Fruit fly (Drosophila melanogaster) whole organism: ENCODE measurements around the gene CG43448.

ENCODE experiments used
- CG8478 ChIP-seq: fragments of >200 bp; optimal IDR thresholded peaks from 2 replicates; lab custom pipeline; 2018; ENCODE audit warnings: inconsistent platforms
- Dll ChIP-seq: fragments of >200 bp; optimal IDR thresholded peaks from 2 replicates; lab custom pipeline; 2017
- pan ChIP-seq: fragments of >200 bp; optimal IDR thresholded peaks from 2 replicates; lab custom pipeline; 2017
- psq ChIP-seq: fragments of >200 bp; optimal IDR thresholded peaks from 2 replicates; lab custom pipeline; 2017
- usp ChIP-seq: fragments of >200 bp; optimal IDR thresholded peaks from 2 replicates; lab custom pipeline; 2017; ENCODE audit warnings: missing biosample characterization, missing genetic modification characterization, mixed read lengths

dm6 chr3R:30258991-30259351 is 21.4 kb upstream of the CG43448 start:
- TF ChIP-seq pan (lab: Kevin White, UChicago): no peak
- no peak for TF ChIP-seq psq
- no peak for TF ChIP-seq usp (GFP tag; lab: Kevin White, UChicago)
- TF ChIP-seq Dll: no peak
- no peak for TF ChIP-seq CG8478 (lab: Kevin White, UChicago)
